Fruit fly (Drosophila melanogaster) whole organism, prepupa: ENCODE data around the gene CG18586.

Source experiments
- CG15336 ChIP-seq: fragments of 200-800 bp; sonication (Bioruptor generic); IDR thresholded peaks from 2 replicates; pipeline ENCODE4 v1.3.6; 2022; ENCODE audit warnings: missing biosample characterization, missing genetic modification characterization
- CG1621 ChIP-seq: fragments of 200-800 bp; sonication (Bioruptor generic); optimal IDR thresholded peaks from 3 replicates; lab custom pipeline; 2018; ENCODE audit warnings: missing biosample characterization, mild to moderate bottlenecking, missing genetic modification characterization
- CG16779 ChIP-seq: fragments of 200-800 bp; sonication (Bioruptor generic); optimal IDR thresholded peaks from 3 replicates; lab custom pipeline; 2017; ENCODE audit warnings: missing biosample characterization, mild to moderate bottlenecking, missing genetic modification characterization
- CG3032 ChIP-seq: fragments of 200-800 bp; optimal IDR thresholded peaks from 2 replicates; lab custom pipeline; 2019; ENCODE audit warnings: missing biosample characterization, mild to moderate bottlenecking, missing genetic modification characterization, moderate library complexity
- CG32006 ChIP-seq: fragments of 200-800 bp; sonication (Bioruptor generic); optimal IDR thresholded peaks from 3 replicates; lab custom pipeline; 2017; ENCODE audit warnings: missing biosample characterization, mild to moderate bottlenecking, missing genetic modification characterization
- CG6163 ChIP-seq: fragments of 200-800 bp; sonication (Bioruptor generic); IDR thresholded peaks from 3 replicates; pipeline ENCODE4 v1.3.6; 2022; ENCODE audit warnings: missing biosample characterization, missing genetic modification characterization
- CG6276 ChIP-seq: fragments of 200-800 bp; sonication (Bioruptor generic); optimal IDR thresholded peaks from 2 replicates; lab custom pipeline; 2017; ENCODE audit warnings: missing biosample characterization, mild to moderate bottlenecking, missing genetic modification characterization
- CG6792 ChIP-seq: fragments of 200-800 bp; sonication (Bioruptor generic); optimal IDR thresholded peaks from 3 replicates; lab custom pipeline; 2016; ENCODE audit warnings: missing biosample characterization, missing genetic modification characterization
- CG7368 ChIP-seq: fragments of 200-800 bp; sonication (Bioruptor generic); optimal IDR thresholded peaks from 3 replicates; lab custom pipeline; 2016; ENCODE audit warnings: missing biosample characterization, missing genetic modification characterization
- CG8119 ChIP-seq: fragments of 200-800 bp; sonication (Bioruptor generic); IDR thresholded peaks from 3 replicates; pipeline ENCODE4 v1.3.6; 2022; ENCODE audit warnings: missing biosample characterization, missing genetic modification characterization
- CG8632 ChIP-seq: fragments of 200-800 bp; sonication (Bioruptor generic); optimal IDR thresholded peaks from 3 replicates; lab custom pipeline; 2016; ENCODE audit warnings: missing biosample characterization, missing genetic modification characterization
- Eip75B ChIP-seq: fragments of 200-800 bp; sonication (Bioruptor generic); optimal IDR thresholded peaks from 3 replicates; lab custom pipeline; 2016; ENCODE audit warnings: missing biosample characterization, missing genetic modification characterization
- Eip78C ChIP-seq: fragments of 200-800 bp; sonication (Bioruptor generic); peaks from one replicate; lab custom pipeline; 2016; ENCODE audit warnings: missing biosample characterization, missing genetic modification characterization
- Eip93F ChIP-seq: fragments of 200-800 bp; sonication (Bioruptor generic); optimal IDR thresholded peaks from 2 replicates; lab custom pipeline; 2016; ENCODE audit warnings: missing biosample characterization, mild to moderate bottlenecking, missing genetic modification characterization
- Ets21C ChIP-seq: fragments of 200-800 bp; sonication (Bioruptor generic); optimal IDR thresholded peaks from 3 replicates; lab custom pipeline; 2016; ENCODE audit warnings: missing biosample characterization, missing genetic modification characterization
- Ets96B ChIP-seq: fragments of 200-800 bp; optimal IDR thresholded peaks from 2 replicates; lab custom pipeline; 2019; ENCODE audit warnings: missing biosample characterization, mild to moderate bottlenecking, missing genetic modification characterization, moderate library complexity
- Hr39 ChIP-seq: fragments of 200-800 bp; sonication (Bioruptor generic); optimal IDR thresholded peaks from 2 replicates; lab custom pipeline; 2016; ENCODE audit warnings: missing biosample characterization, missing genetic modification characterization
- Hr4 ChIP-seq: fragments of 200-800 bp; sonication (Bioruptor generic); optimal IDR thresholded peaks from 3 replicates; lab custom pipeline; 2016; ENCODE audit warnings: missing biosample characterization, missing genetic modification characterization
- Lpt ChIP-seq: fragments of 200-800 bp; sonication (Bioruptor generic); optimal IDR thresholded peaks from 3 replicates; lab custom pipeline; 2016; ENCODE audit warnings: missing biosample characterization, missing genetic modification characterization
- OdsH ChIP-seq: fragments of 200-800 bp; sonication (Bioruptor generic); optimal IDR thresholded peaks from 3 replicates; lab custom pipeline; 2016; ENCODE audit warnings: missing biosample characterization, missing genetic modification characterization
- Smox ChIP-seq: fragments of 200-800 bp; sonication (Bioruptor generic); optimal IDR thresholded peaks from 3 replicates; lab custom pipeline; 2016; ENCODE audit warnings: missing biosample characterization, missing genetic modification characterization
- Sox102F ChIP-seq: fragments of 200-800 bp; sonication (Bioruptor generic); optimal IDR thresholded peaks from 2 replicates; lab custom pipeline; 2016; ENCODE audit warnings: missing biosample characterization, mild to moderate bottlenecking, missing genetic modification characterization
- Sox14 ChIP-seq: fragments of 200-800 bp; sonication (Bioruptor generic); optimal IDR thresholded peaks from 3 replicates; lab custom pipeline; 2016; ENCODE audit warnings: missing biosample characterization, missing genetic modification characterization
- Sox15 ChIP-seq: fragments of 200-800 bp; sonication (Bioruptor generic); optimal IDR thresholded peaks from 3 replicates; lab custom pipeline; 2016; ENCODE audit warnings: missing biosample characterization, missing genetic modification characterization
- acj6 ChIP-seq: fragments of 200-800 bp; sonication (Bioruptor generic); optimal IDR thresholded peaks from 3 replicates; lab custom pipeline; 2016; ENCODE audit warnings: missing biosample characterization, missing genetic modification characterization
- cyc ChIP-seq: fragments of 200-800 bp; sonication (Bioruptor generic); optimal IDR thresholded peaks from 3 replicates; lab custom pipeline; 2016; ENCODE audit warnings: missing biosample characterization, missing genetic modification characterization
- dac ChIP-seq: fragments of 200-800 bp; sonication (Bioruptor generic); optimal IDR thresholded peaks from 2 replicates; lab custom pipeline; 2017; ENCODE audit warnings: missing biosample characterization, mild to moderate bottlenecking, missing genetic modification characterization
- fkh ChIP-seq: fragments of 200-800 bp; sonication (Bioruptor generic); optimal IDR thresholded peaks from 3 replicates; lab custom pipeline; 2017; ENCODE audit warnings: missing biosample characterization, mild to moderate bottlenecking, missing genetic modification characterization, moderate library complexity
- lz ChIP-seq: fragments of 200-800 bp; sonication (Bioruptor generic); optimal IDR thresholded peaks from 3 replicates; lab custom pipeline; 2016; ENCODE audit warnings: missing biosample characterization, missing genetic modification characterization
- net ChIP-seq: fragments of 200-800 bp; sonication (Bioruptor generic); optimal IDR thresholded peaks from 3 replicates; lab custom pipeline; 2016; ENCODE audit warnings: missing biosample characterization, missing genetic modification characterization
- pdm3 ChIP-seq: fragments of 200-800 bp; sonication (Bioruptor generic); optimal IDR thresholded peaks from 3 replicates; lab custom pipeline; 2016; ENCODE audit warnings: missing biosample characterization, missing genetic modification characterization
- salr ChIP-seq, 2 experiments: fragments of 200-800 bp; sonication (Bioruptor generic); optimal IDR thresholded peaks; 3 replicates each; lab custom pipeline; 2016 to 2018; ENCODE audit warnings: missing biosample characterization in 2 of 2, missing genetic modification characterization in 2 of 2, mild to moderate bottlenecking in 1 of 2
- ss ChIP-seq, 2 experiments: fragments of 200-800 bp; sonication (Bioruptor generic); optimal IDR thresholded peaks; 2 replicates in 1 of 2; 3 replicates in 1 of 2; lab custom pipeline; 2017 to 2018; ENCODE audit warnings: mild to moderate bottlenecking in 2 of 2, missing biosample characterization in 2 of 2, missing genetic modification characterization in 2 of 2, moderate library complexity in 1 of 2
- topi ChIP-seq: fragments of 200-800 bp; sonication (Bioruptor generic); optimal IDR thresholded peaks from 3 replicates; lab custom pipeline; 2016; ENCODE audit warnings: missing biosample characterization, missing genetic modification characterization
- vri ChIP-seq: fragments of 200-800 bp; sonication (Bioruptor generic); optimal IDR thresholded peaks from 3 replicates; lab custom pipeline; 2016; ENCODE audit warnings: missing biosample characterization, mild to moderate bottlenecking, missing genetic modification characterization

The CG18586 gene

DNA sequence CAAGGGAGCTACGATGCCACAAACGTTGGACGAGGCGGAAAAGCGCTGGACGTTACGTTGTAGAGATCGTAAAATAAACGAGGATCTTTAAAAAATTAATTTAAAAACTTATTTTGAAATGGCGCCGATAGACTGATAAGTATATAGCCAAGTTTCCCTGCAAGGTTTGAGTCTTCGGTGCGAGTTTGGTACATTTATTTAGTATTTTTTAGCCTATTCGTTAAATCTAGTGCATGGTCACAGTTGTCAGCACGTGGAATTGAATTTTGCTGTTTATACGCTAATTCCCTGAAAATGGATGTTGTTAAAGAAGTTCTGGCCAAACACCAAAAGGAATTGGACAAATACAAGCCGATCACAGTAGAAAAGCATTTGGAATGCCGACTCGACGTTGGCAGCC lies 26.2 kb downstream of the CG18586 start, which contains the start of gene CG32409:
Gene CG32409, plus strand, starts transcription at position 224 of the 400 bp plus-strand sequence.
- TF ChIP-seq pdm3 (GFP tag; lab: Kevin White, UChicago), result no peak
- TF ChIP-seq CG1621, result no peak
- no peak for TF ChIP-seq topi
- TF ChIP-seq cyc (GFP tag; lab: Kevin White, UChicago), result no peak
- TF ChIP-seq Lpt (GFP tag; lab: Kevin White, UChicago), result no peak
- TF ChIP-seq Eip93F (GFP tag; lab: Kevin White, UChicago), result no peak
- no peak for TF ChIP-seq lz (GFP tag; lab: Kevin White, UChicago)
- no peak for TF ChIP-seq CG7368 (GFP tag; lab: Kevin White, UChicago)
- TF ChIP-seq Hr39, result no peak
- no peak for TF ChIP-seq CG8119 (GFP tag; lab: Robert Waterston, UW)
- no peak for TF ChIP-seq vri (GFP tag; lab: Kevin White, UChicago)
- TF ChIP-seq net, result no peak
- no peak for TF ChIP-seq Sox102F (GFP tag; lab: Kevin White, UChicago)
- no peak for TF ChIP-seq fkh
- no peak for TF ChIP-seq Sox15 (GFP tag; lab: Kevin White, UChicago)
- no peak for TF ChIP-seq OdsH (GFP tag; lab: Kevin White, UChicago)
- no peak for TF ChIP-seq Sox14 (GFP tag; lab: Kevin White, UChicago)

DNA sequence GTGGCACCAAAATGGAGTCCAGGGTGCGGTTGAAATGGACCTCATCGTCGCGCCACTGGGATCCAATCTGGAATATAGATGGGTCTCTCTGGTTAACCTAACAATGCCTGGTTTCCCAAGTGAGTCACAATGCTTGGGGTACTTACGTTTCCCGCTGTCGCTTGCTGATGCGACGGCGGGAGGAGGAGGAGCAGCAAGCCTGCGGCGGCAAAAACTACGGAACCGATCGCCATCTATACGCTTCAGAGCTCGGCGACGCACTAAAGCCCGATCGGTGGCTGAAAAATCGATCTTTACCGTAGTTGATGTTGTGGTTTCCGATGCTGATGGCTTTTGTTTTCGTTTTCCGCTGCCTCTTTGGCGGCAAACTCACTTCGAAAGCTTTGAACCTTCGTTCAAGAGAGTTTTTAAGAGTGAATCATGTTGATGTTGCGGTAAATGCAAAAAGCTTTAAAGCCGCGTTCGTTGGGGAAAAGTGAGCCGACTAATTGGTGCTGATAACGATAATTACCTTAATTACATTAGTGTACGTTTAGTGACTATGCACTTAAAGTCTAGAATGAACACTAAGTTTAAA lies 29.2 kb downstream of the CG18586 start, which contains the start of gene QC:
Gene QC, minus strand, starts transcription at position 268 of the 577 bp plus-strand sequence.
- TF ChIP-seq CG6792 (GFP tag; lab: Kevin White, UChicago) (no peak), OdsH (GFP tag; lab: Kevin White, UChicago) (no peak), fkh (no peak), CG1621 (peak; percentile 54), Eip78C (GFP tag; lab: Kevin White, UChicago) (peak; percentile 58), CG15336 (peak; percentile 15; the same call in 1 of the 2 replicates)

DNA sequence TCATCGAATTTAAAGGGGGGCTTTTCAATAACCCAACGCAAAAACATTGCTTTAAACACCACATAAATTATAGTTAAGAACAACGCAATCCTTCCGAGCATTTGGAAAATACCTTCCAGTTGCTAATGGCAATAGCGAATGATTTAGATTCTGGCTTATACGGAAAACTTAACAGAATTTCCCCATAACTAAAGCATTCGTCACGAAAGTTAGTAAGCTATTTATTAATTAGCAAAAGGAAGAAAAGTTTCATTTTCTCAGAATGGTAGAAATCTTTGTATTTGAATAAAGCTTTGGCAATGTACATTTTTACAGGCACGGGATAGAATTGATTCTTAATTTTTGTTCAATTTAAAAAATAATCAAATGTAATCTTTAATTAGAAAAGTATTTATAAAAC lies 30.8 kb downstream of the CG18586 start, which contains the start of gene CG32413:
Gene CG32413, minus strand, starts transcription at position 101 of the 400 bp plus-strand sequence.
- TF ChIP-seq Sox14 (GFP tag; lab: Kevin White, UChicago) (no peak), Ets96B (tag; lab: Kevin White, UChicago) (no peak), CG6163 (GFP tag; lab: Robert Waterston, UW) (no peak), dac (GFP tag; lab: Kevin White, UChicago) (no peak), Hr39 (no peak), Eip93F (GFP tag; lab: Kevin White, UChicago) (no peak), Lpt (GFP tag; lab: Kevin White, UChicago) (no peak), CG6276 (GFP tag; lab: Kevin White, UChicago) (no peak), Sox15 (GFP tag; lab: Kevin White, UChicago) (no peak), Ets21C (GFP tag; lab: Kevin White, UChicago) (no peak), pdm3 (GFP tag; lab: Kevin White, UChicago) (no peak), CG6792 (GFP tag; lab: Kevin White, UChicago) (no peak), acj6 (GFP tag; lab: Kevin White, UChicago) (no peak), salr (GFP tag; optimal IDR thresholded peaks at IDR 0.05; lab: Kevin White, UChicago) (no peak), Smox (GFP tag; lab: Kevin White, UChicago) (no peak), Eip75B (no peak), CG16779 (tag; lab: Kevin White, UChicago) (no peak), CG7368 (GFP tag; lab: Kevin White, UChicago) (no peak), OdsH (GFP tag; lab: Kevin White, UChicago) (no peak)

DNA sequence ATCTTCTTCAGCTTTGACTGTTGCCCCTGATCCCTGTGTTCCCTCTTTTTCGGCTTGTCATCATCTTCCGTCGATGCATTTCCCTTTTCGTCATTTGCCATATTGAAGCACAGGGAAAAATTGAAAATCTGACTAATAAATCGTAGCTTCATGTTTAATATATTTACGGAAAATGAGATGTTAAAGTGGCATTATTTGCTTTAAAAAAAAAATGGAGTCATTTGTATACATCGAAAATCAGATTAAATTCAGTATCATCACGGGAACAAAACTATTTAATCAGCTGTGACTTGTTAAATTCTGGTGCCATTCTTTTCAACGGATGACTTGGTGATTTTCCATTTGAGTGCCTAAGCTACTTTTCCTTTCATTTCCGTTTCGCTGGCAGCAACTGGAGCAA lies 33.5 kb downstream of the CG18586 start, which contains the start of gene CG10486:
Gene CG10486, minus strand, starts transcription at position 101 of the 400 bp plus-strand sequence.
- no peak for TF ChIP-seq CG6276 (GFP tag; lab: Kevin White, UChicago)
- TF ChIP-seq CG8632 (GFP tag; lab: Kevin White, UChicago), result no peak
- no peak for TF ChIP-seq CG32006 (GFP tag; lab: Kevin White, UChicago)
- no peak for TF ChIP-seq Hr4 (GFP tag; lab: Kevin White, UChicago)
- TF ChIP-seq ss (GFP tag; optimal IDR thresholded peaks at IDR 0.05; lab: Kevin White, UChicago), result no peak
- no peak for TF ChIP-seq Sox102F (GFP tag; lab: Kevin White, UChicago)
- TF ChIP-seq OdsH (GFP tag; lab: Kevin White, UChicago), result no peak
- TF ChIP-seq CG3032 (tag; lab: Kevin White, UChicago), result no peak
- no peak for TF ChIP-seq fkh
